Fruit fly (Drosophila melanogaster): ENCODE measurements around the gene GstZ2.
A peak's percentile ranks its signal among the peaks of the same experiment; 100 is the strongest.

GstZ2 gene

dm6 chr3R:9502416-9502763 lies 41.9 kb upstream of the GstZ2 start, which contains the start of gene RhoL (continued):
- TF ChIP-seq CG31365 (tag; optimal IDR thresholded peaks at IDR 0.05) (no peak), CG2120 (GFP tag; optimal IDR thresholded peaks at IDR 0.05) (peak; percentile 12), CG1602 (GFP tag; optimal IDR thresholded peaks at IDR 0.05) (no peak), org-1 (GFP tag; optimal IDR thresholded peaks at IDR 0.05) (no peak), Adf1 (GFP tag; IDR thresholded peaks at IDR 0.05) (peak; percentile 43; the same call in 1 of the 2 replicates), CG8359 (GFP tag; optimal IDR thresholded peaks at IDR 0.05; ENCODE audit: borderline replicate concordance) (peak; percentile 11), ken (GFP tag; IDR thresholded peaks at IDR 0.05) (no peak), CG18619 (GFP tag; optimal IDR thresholded peaks at IDR 0.05) (no peak), sr (GFP tag; IDR thresholded peaks at IDR 0.05) (no peak), ERR (GFP tag; optimal IDR thresholded peaks at IDR 0.05) (no peak), Med (GFP tag) (peak; percentile 88), HLH4C (GFP tag; IDR thresholded peaks at IDR 0.05; ENCODE audit: partially characterized antibody) (peak; percentile 50; the same call in 1 of the 3 replicates), Drgx (GFP tag; IDR thresholded peaks at IDR 0.05) (peak; percentile 45; the same call in 1 of the 2 replicates), CG3995 (GFP tag; optimal IDR thresholded peaks at IDR 0.05) (no peak), sisA (GFP tag; IDR thresholded peaks at IDR 0.05) (no peak), Dref (GFP tag; IDR thresholded peaks at IDR 0.05) (no peak), Usf (GFP tag; optimal IDR thresholded peaks at IDR 0.05) (no peak), slou (GFP tag; optimal IDR thresholded peaks at IDR 0.05) (no peak), ftz-f1 (GFP tag; optimal IDR thresholded peaks at IDR 0.05) (peak; percentile 74), vnd (GFP tag; IDR thresholded peaks at IDR 0.05; ENCODE audit: partially characterized antibody) (no peak), nom (GFP tag; optimal IDR thresholded peaks at IDR 0.05) (peak; percentile 76), Xbp1 (GFP tag; optimal IDR thresholded peaks at IDR 0.05) (peak; percentile 21), Rfx (GFP tag; IDR thresholded peaks at IDR 0.05) (peak; percentile 40; the same call in 1 of the 2 replicates), CG9609 (GFP tag; optimal IDR thresholded peaks at IDR 0.05) (no peak), CG11723 (GFP tag; optimal IDR thresholded peaks at IDR 0.05) (no peak), CG12299 (tag; optimal IDR thresholded peaks at IDR 0.05) (peak; percentile 0), bbx (GFP tag; IDR thresholded peaks at IDR 0.05; ENCODE audit: partially characterized antibody) (peak; percentile 70), CoRest (tag; optimal IDR thresholded peaks at IDR 0.05) (no peak), CG42726 (GFP tag; IDR thresholded peaks at IDR 0.05; ENCODE audit: partially characterized antibody) (peak; percentile 57; the same call in 1 of the 2 replicates), CG1603 (tag; optimal IDR thresholded peaks at IDR 0.05) (no peak), B-H2 (GFP tag; optimal IDR thresholded peaks at IDR 0.05) (peak; percentile 47), tup (GFP tag; optimal IDR thresholded peaks at IDR 0.05) (no peak), CG15269 (tag; optimal IDR thresholded peaks at IDR 0.05) (no peak), HmgZ (tag; optimal IDR thresholded peaks at IDR 0.05) (peak; percentile 75), chm (GFP tag; IDR thresholded peaks at IDR 0.05) (peak; percentile 67), CG5180 (GFP tag; optimal IDR thresholded peaks at IDR 0.05) (peak; percentile 87), D19B (GFP tag; optimal IDR thresholded peaks at IDR 0.05) (no peak), fru (optimal IDR thresholded peaks at IDR 0.05) (no peak), oc (tag; optimal IDR thresholded peaks at IDR 0.05) (no peak), CG11093 (GFP tag; IDR thresholded peaks at IDR 0.05) (no peak), CG8388 (GFP tag; optimal IDR thresholded peaks at IDR 0.05) (no peak), Trl (optimal IDR thresholded peaks at IDR 0.05) (peak; percentile 93), Trl (GFP tag; optimal IDR thresholded peaks at IDR 0.05) (peak; percentile 38), da (GFP tag; optimal IDR thresholded peaks at IDR 0.05) (no peak), vvl (GFP tag; IDR thresholded peaks at IDR 0.05) (peak; percentile 39), Doc3 (GFP tag; IDR thresholded peaks at IDR 0.05; ENCODE audit: partially characterized antibody) (0 out of 3 replicates have a peak, but pooled peaks have one; percentile 36), Ptx1 (GFP tag; IDR thresholded peaks at IDR 0.05) (no peak), prd (optimal IDR thresholded peaks at IDR 0.05) (no peak), prd (GFP tag; IDR thresholded peaks at IDR 0.05) (no peak), dan (GFP tag; IDR thresholded peaks at IDR 0.05) (no peak), onecut (GFP tag; IDR thresholded peaks at IDR 0.05) (peak; percentile 33; the same call in 1 of the 2 replicates), Pdp1 (GFP tag; optimal IDR thresholded peaks at IDR 0.05) (peak in 1 of 2 experiments; percentile 34)
